Worm (Caenorhabditis elegans) whole organism, L3 larva: ENCODE data around the gene anmt-2.

Experiments
- R02D3.7 ChIP-seq: fragments of 150-350 bp; optimal IDR thresholded peaks from 2 replicates; lab custom pipeline; 2014; ENCODE audit warnings: missing biosample characterization, missing genetic modification characterization
- ZK546.5 ChIP-seq: sonication (generic microtip); optimal IDR thresholded peaks from 2 replicates; lab custom pipeline; 2017; ENCODE audit warnings: missing biosample characterization, missing genetic modification characterization
- aly-2 ChIP-seq: fragments of 150-350 bp; optimal IDR thresholded peaks from 2 replicates; lab custom pipeline; 2014; ENCODE audit warnings: missing biosample characterization, missing genetic modification characterization
- ama-1 ChIP-seq: fragments of 150-350 bp; optimal IDR thresholded peaks from 2 replicates; lab custom pipeline; 2018
- ceh-16 ChIP-seq: sonication (generic microtip); optimal IDR thresholded peaks from 2 replicates; lab custom pipeline; 2017; ENCODE audit warnings: missing biosample characterization, missing genetic modification characterization
- ceh-28 ChIP-seq: fragments of 150-350 bp; optimal IDR thresholded peaks from 2 replicates; lab custom pipeline; 2014; ENCODE audit warnings: missing biosample characterization, missing genetic modification reagents, missing genetic modification characterization
- ceh-9 ChIP-seq: sonication (generic microtip); optimal IDR thresholded peaks from 2 replicates; lab custom pipeline; 2018; ENCODE audit warnings: missing biosample characterization, missing genetic modification characterization
- daf-12 ChIP-seq: fragments of 150-350 bp; optimal IDR thresholded peaks from 2 replicates; lab custom pipeline; 2014; ENCODE audit warnings: missing biosample characterization, missing genetic modification reagents, missing genetic modification characterization
- egl-27 ChIP-seq: sonication (generic microtip); optimal IDR thresholded peaks from 4 replicates; lab custom pipeline; 2017; ENCODE audit warnings: missing biosample characterization, missing genetic modification reagents, missing genetic modification characterization
- egl-5 ChIP-seq: fragments of 150-350 bp; optimal IDR thresholded peaks from 2 replicates; lab custom pipeline; 2017; ENCODE audit warnings: missing biosample characterization, missing genetic modification reagents, missing genetic modification characterization, inconsistent platforms
- elt-1 ChIP-seq: fragments of 150-350 bp; optimal IDR thresholded peaks from 2 replicates; lab custom pipeline; 2014; ENCODE audit warnings: missing biosample characterization, missing genetic modification characterization
- elt-2 ChIP-seq: sonication (generic microtip); optimal IDR thresholded peaks from 2 replicates; lab custom pipeline; 2016; ENCODE audit warnings: missing genetic modification reagents, mild to moderate bottlenecking, missing genetic modification characterization, missing compliant biosample characterization
- elt-3 ChIP-seq, 3 experiments: fragments of 150-350 bp in 1 of 3; sonication (generic microtip) in 2 of 3; optimal IDR thresholded peaks; 2 replicates in 2 of 3; 4 replicates in 1 of 3; lab custom pipeline; 2014 to 2017; ENCODE audit warnings: missing biosample characterization in 3 of 3, missing genetic modification characterization in 3 of 3
- eor-1 ChIP-seq, 2 experiments: fragments of 150-350 bp; optimal IDR thresholded peaks; 2 replicates each; lab custom pipeline; 2014 to 2018; ENCODE audit warnings: missing biosample characterization in 2 of 2, missing genetic modification characterization in 2 of 2
- fkh-2 ChIP-seq: fragments of 150-350 bp; optimal IDR thresholded peaks from 2 replicates; lab custom pipeline; 2014; ENCODE audit warnings: missing biosample characterization, missing genetic modification reagents, missing genetic modification characterization
- fos-1 ChIP-seq: fragments of 150-350 bp; optimal IDR thresholded peaks from 2 replicates; lab custom pipeline; 2014; ENCODE audit warnings: missing biosample characterization, missing genetic modification characterization
- hmg-11 ChIP-seq: sonication (generic microtip); optimal IDR thresholded peaks from 2 replicates; lab custom pipeline; 2016; ENCODE audit warnings: missing genetic modification characterization, missing compliant biosample characterization
- lin-15B ChIP-seq: fragments of 150-350 bp; optimal IDR thresholded peaks from 2 replicates; lab custom pipeline; 2014; ENCODE audit warnings: missing biosample characterization, missing genetic modification characterization
- lin-39 ChIP-seq: fragments of 150-350 bp; optimal IDR thresholded peaks from 2 replicates; lab custom pipeline; 2018; ENCODE audit warnings: missing biosample characterization, missing genetic modification reagents, missing genetic modification characterization
- lsy-12 ChIP-seq: sonication (generic microtip); optimal IDR thresholded peaks from 2 replicates; lab custom pipeline; 2016; ENCODE audit warnings: mild to moderate bottlenecking, missing genetic modification characterization, missing compliant biosample characterization
- mdl-1 ChIP-seq: fragments of 150-350 bp; optimal IDR thresholded peaks from 2 replicates; lab custom pipeline; 2014; ENCODE audit warnings: missing biosample characterization, missing genetic modification characterization
- nfya-1 ChIP-seq: sonication (generic microtip); optimal IDR thresholded peaks from 2 replicates; lab custom pipeline; 2017; ENCODE audit warnings: missing genetic modification characterization, mild to moderate bottlenecking, missing compliant biosample characterization, antibody characterized with exemption, moderate library complexity; ENCODE audit not compliant: insufficient read depth
- nhr-11 ChIP-seq: fragments of 150-350 bp; optimal IDR thresholded peaks from 2 replicates; lab custom pipeline; 2014; ENCODE audit warnings: missing biosample characterization, missing genetic modification characterization
- nhr-12 ChIP-seq: fragments of 150-350 bp; optimal IDR thresholded peaks from 2 replicates; lab custom pipeline; 2014; ENCODE audit warnings: missing biosample characterization, missing genetic modification characterization
- nhr-23 ChIP-seq: fragments of 150-350 bp; optimal IDR thresholded peaks from 2 replicates; lab custom pipeline; 2014; ENCODE audit warnings: missing biosample characterization, missing genetic modification reagents, missing genetic modification characterization
- nhr-237 ChIP-seq: fragments of 150-350 bp; optimal IDR thresholded peaks from 2 replicates; lab custom pipeline; 2014; ENCODE audit warnings: missing biosample characterization, missing genetic modification characterization
- nhr-67 ChIP-seq: fragments of 150-350 bp; optimal IDR thresholded peaks from 2 replicates; lab custom pipeline; 2014; ENCODE audit warnings: missing biosample characterization, missing genetic modification characterization
- nhr-77 ChIP-seq: fragments of 150-350 bp; optimal IDR thresholded peaks from 2 replicates; lab custom pipeline; 2014; ENCODE audit warnings: missing biosample characterization, missing genetic modification characterization
- pha-4 ChIP-seq: fragments of 150-350 bp; optimal IDR thresholded peaks from 2 replicates; lab custom pipeline; 2014; ENCODE audit warnings: missing biosample characterization, missing genetic modification reagents, missing genetic modification characterization
- pqm-1 ChIP-seq: fragments of 150-350 bp; optimal IDR thresholded peaks from 2 replicates; lab custom pipeline; 2017; ENCODE audit warnings: missing biosample characterization, missing genetic modification characterization, inconsistent platforms
- skn-1 ChIP-seq: fragments of 150-350 bp; optimal IDR thresholded peaks from 2 replicates; lab custom pipeline; 2014; ENCODE audit warnings: missing biosample characterization, missing genetic modification characterization
- snpc-4 ChIP-seq: fragments of 150-350 bp; optimal IDR thresholded peaks from 2 replicates; lab custom pipeline; 2014; ENCODE audit warnings: missing biosample characterization, missing genetic modification characterization
- tbx-2 ChIP-seq: sonication (generic microtip); optimal IDR thresholded peaks from 2 replicates; lab custom pipeline; 2016; ENCODE audit warnings: mild to moderate bottlenecking, missing genetic modification characterization, missing compliant biosample characterization
- unc-39 ChIP-seq: sonication (generic microtip); optimal IDR thresholded peaks from 4 replicates; lab custom pipeline; 2017; ENCODE audit warnings: missing biosample characterization, missing genetic modification characterization
- zag-1 ChIP-seq: fragments of 150-350 bp; optimal IDR thresholded peaks from 2 replicates; lab custom pipeline; 2014; ENCODE audit warnings: missing biosample characterization, missing genetic modification characterization
- ztf-4 ChIP-seq: fragments of 150-350 bp; optimal IDR thresholded peaks from 2 replicates; lab custom pipeline; 2014; ENCODE audit warnings: missing biosample characterization, missing genetic modification characterization

anmt-2 gene

ce11 chrIII:6170038-6170437 lies 12.5 kb upstream of the anmt-2 start:
- peak; percentile 36 for TF ChIP-seq nhr-11 (tag; lab: Kevin White, UChicago)
- no peak for TF ChIP-seq ceh-28 (tag; lab: Kevin White, UChicago)
- no peak for TF ChIP-seq eor-1 (tag; optimal IDR thresholded peaks at IDR 0.05; lab: Kevin White, UChicago)
- no peak for TF ChIP-seq ceh-9 (tag; lab: Kevin White, UChicago)
- TF ChIP-seq ama-1 (lab: Kevin White, UChicago): peak; percentile 45
- no peak for TF ChIP-seq unc-39 (tag; lab: Kevin White, UChicago)
- TF ChIP-seq fkh-2 (tag; lab: Kevin White, UChicago): no peak
- TF ChIP-seq nfya-1 (tag; lab: Kevin White, UChicago): peak; percentile 65
- peak; percentile 19 for TF ChIP-seq lin-15B (tag; lab: Kevin White, UChicago)
- no peak for TF ChIP-seq zag-1 (tag; lab: Kevin White, UChicago)
- peak; percentile 18 for TF ChIP-seq lin-39 (tag; lab: Kevin White, UChicago)
- TF ChIP-seq pha-4 (tag; lab: Kevin White, UChicago): peak; percentile 1
- TF ChIP-seq ceh-16 (tag; lab: Kevin White, UChicago): no peak
- TF ChIP-seq fos-1 (tag; lab: Kevin White, UChicago): no peak
- peak; percentile 44 for TF ChIP-seq snpc-4 (tag; lab: Kevin White, UChicago)
- peak; percentile 43 for TF ChIP-seq hmg-11
- TF ChIP-seq elt-2 (tag; lab: Kevin White, UChicago): peak; percentile 11
- no peak for TF ChIP-seq egl-5 (tag; lab: Kevin White, UChicago)
- no peak for TF ChIP-seq skn-1 (tag; lab: Kevin White, UChicago)

ce11 chrIII:6168497-6169227 lies 11.1 kb upstream of the anmt-2 start, which contains the start of gene efk-1:
Gene efk-1 (minus strand): TSS chrIII:6168547.
- TF ChIP-seq aly-2 (tag; lab: Kevin White, UChicago) (no peak), ceh-28 (tag; lab: Kevin White, UChicago) (no peak), daf-12 (tag; lab: Kevin White, UChicago) (no peak), pha-4 (tag; lab: Kevin White, UChicago) (peak; percentile 53), egl-27 (tag; lab: Kevin White, UChicago) (no peak), nhr-12 (tag; lab: Kevin White, UChicago) (no peak), nhr-77 (no peak), elt-2 (tag; lab: Kevin White, UChicago) (peak; percentile 66), egl-5 (tag; lab: Kevin White, UChicago) (no peak), ama-1 (lab: Kevin White, UChicago) (peak; percentile 85), elt-1 (tag; lab: Kevin White, UChicago) (no peak), pqm-1 (tag; lab: Kevin White, UChicago) (peak; percentile 77), elt-3 (tag; optimal IDR thresholded peaks at IDR 0.05; lab: Kevin White, UChicago) (no peak), ZK546.5 (tag; lab: Kevin White, UChicago) (no peak), unc-39 (tag; lab: Kevin White, UChicago) (no peak), lin-39 (tag; lab: Kevin White, UChicago) (no peak), tbx-2 (no peak), ztf-4 (tag; lab: Kevin White, UChicago) (no peak)

ce11 chrIII:6166634-6167033 lies 9.1 kb upstream of the anmt-2 start:
- TF ChIP-seq mdl-1 (tag; lab: Kevin White, UChicago): no peak
- no peak for TF ChIP-seq nfya-1 (tag; lab: Kevin White, UChicago)
- TF ChIP-seq elt-1 (tag; lab: Kevin White, UChicago): no peak
- no peak for TF ChIP-seq zag-1 (tag; lab: Kevin White, UChicago)
- no peak for TF ChIP-seq lsy-12 (tag; lab: Kevin White, UChicago)
- no peak for TF ChIP-seq nhr-11 (tag; lab: Kevin White, UChicago)
- TF ChIP-seq ama-1 (lab: Kevin White, UChicago): no peak
- no peak for TF ChIP-seq egl-27 (tag; lab: Kevin White, UChicago)
- TF ChIP-seq fkh-2 (tag; lab: Kevin White, UChicago): no peak
- no peak for TF ChIP-seq nhr-237 (tag; lab: Kevin White, UChicago)
- TF ChIP-seq daf-12 (tag; lab: Kevin White, UChicago): no peak
- no peak for TF ChIP-seq nhr-67 (tag; lab: Kevin White, UChicago)
- no peak for TF ChIP-seq hmg-11
- TF ChIP-seq ceh-28 (tag; lab: Kevin White, UChicago): no peak
- TF ChIP-seq pha-4 (tag; lab: Kevin White, UChicago): no peak
- TF ChIP-seq R02D3.7 (tag; lab: Kevin White, UChicago): no peak
- no peak for TF ChIP-seq nhr-23 (tag; lab: Kevin White, UChicago)
